Worm (Caenorhabditis elegans) whole organism, early embryonic: ENCODE measurements around the gene F56D1.1.

Experiments
- B0310.2 ChIP-seq: sonication (generic microtip); optimal IDR thresholded peaks from 2 replicates; lab custom pipeline; 2016; ENCODE audit warnings: mild to moderate bottlenecking, missing genetic modification characterization, missing compliant biosample characterization
- F13C5.2 ChIP-seq: sonication (generic microtip); optimal IDR thresholded peaks from 2 replicates; lab custom pipeline; 2017; ENCODE audit warnings: mild to moderate bottlenecking, missing genetic modification characterization, inconsistent platforms, missing compliant biosample characterization
- aly-1 ChIP-seq: sonication (generic microtip); optimal IDR thresholded peaks from 2 replicates; lab custom pipeline; 2016; ENCODE audit warnings: missing genetic modification characterization, missing compliant biosample characterization
- ama-1 ChIP-seq: fragments of 150-350 bp; optimal IDR thresholded peaks from 2 replicates; lab custom pipeline; 2014
- ceh-13 ChIP-seq: fragments of 200-800 bp; sonication (Bioruptor generic); optimal IDR thresholded peaks from 2 replicates; lab custom pipeline; 2018; ENCODE audit warnings: mild to moderate bottlenecking, missing genetic modification characterization, missing compliant biosample characterization
- ceh-36 ChIP-seq: sonication (generic microtip); optimal IDR thresholded peaks from 2 replicates; lab custom pipeline; 2016; ENCODE audit warnings: missing genetic modification characterization, inconsistent platforms, missing compliant biosample characterization
- ets-7 ChIP-seq: sonication (generic microtip); optimal IDR thresholded peaks from 2 replicates; lab custom pipeline; 2016; ENCODE audit warnings: missing genotype, missing genetic modification characterization, missing compliant biosample characterization
- flt-1 ChIP-seq: fragments of 200-800 bp; sonication (Bioruptor generic); IDR thresholded peaks from 2 replicates; pipeline ENCODE4 v1.3.6; 2022; ENCODE audit warnings: missing genetic modification characterization, missing compliant biosample characterization
- hmbx-1 ChIP-seq: sonication (generic microtip); optimal IDR thresholded peaks from 2 replicates; lab custom pipeline; 2016; ENCODE audit warnings: mild to moderate bottlenecking, missing genetic modification characterization, missing compliant biosample characterization
- hmg-4 ChIP-seq: fragments of 200-800 bp; sonication (Bioruptor generic); optimal IDR thresholded peaks from 2 replicates; lab custom pipeline; 2018; ENCODE audit warnings: mild to moderate bottlenecking, missing genetic modification characterization, missing compliant biosample characterization
- hnd-1 ChIP-seq: sonication (generic microtip); optimal IDR thresholded peaks from 2 replicates; lab custom pipeline; 2016; ENCODE audit warnings: missing genetic modification characterization, missing compliant biosample characterization
- pes-1 ChIP-seq: fragments of 200-800 bp; sonication (Bioruptor generic); IDR thresholded peaks from 2 replicates; pipeline ENCODE4 v1.3.6; 2022; ENCODE audit warnings: missing genetic modification reagents, missing genetic modification characterization, missing compliant biosample characterization
- scrt-1 ChIP-seq: fragments of 200-800 bp; sonication (Bioruptor generic); IDR thresholded peaks from 2 replicates; pipeline ENCODE4 v1.3.6; 2022; ENCODE audit warnings: missing genetic modification characterization, missing compliant biosample characterization
- sea-1 ChIP-seq: fragments of 200-800 bp; sonication (Bioruptor generic); conservative IDR thresholded peaks from 2 replicates; pipeline ENCODE4 v1.3.6; 2022; ENCODE audit warnings: missing genetic modification characterization, missing compliant biosample characterization
- tbx-11 ChIP-seq: fragments of 200-800 bp; sonication (Bioruptor generic); IDR thresholded peaks from 2 replicates; pipeline ENCODE4 v1.3.6; 2022; ENCODE audit warnings: missing genetic modification characterization, missing compliant biosample characterization
- tbx-37 ChIP-seq: fragments of 200-800 bp; sonication (Bioruptor generic); conservative IDR thresholded peaks from 2 replicates; pipeline ENCODE4 v1.3.6; 2022; ENCODE audit warnings: missing genetic modification reagents, missing genetic modification characterization, missing compliant biosample characterization
- tra-4 ChIP-seq: sonication (generic microtip); optimal IDR thresholded peaks from 2 replicates; lab custom pipeline; 2017; ENCODE audit warnings: missing genetic modification characterization, missing compliant biosample characterization

The F56D1.1 gene

ce11 chrII:5474946-5475345 lies 3.5 kb upstream of the F56D1.1 start, which contains the start of gene ilcr-2:
Gene ilcr-2, plus strand, starts transcription at chrII:5475246.
- TF ChIP-seq B0310.2 (tag; lab: Kevin White, UChicago) (no peak), tbx-11 (no peak), ama-1 (lab: Kevin White, UChicago) (no peak), ets-7 (tag; lab: Kevin White, UChicago) (no peak), tbx-37 (GFP tag; lab: Robert Waterston, UW) (no peak), hmg-4 (GFP tag; lab: Kevin White, UChicago) (no peak), ceh-36 (tag; lab: Kevin White, UChicago) (no peak), hmbx-1 (tag; lab: Kevin White, UChicago) (no peak), sea-1 (GFP tag; lab: Robert Waterston, UW) (no peak), ceh-13 (GFP tag; lab: Kevin White, UChicago) (no peak), pes-1 (GFP tag; lab: Robert Waterston, UW) (no peak), hnd-1 (tag; lab: Kevin White, UChicago) (no peak), flt-1 (GFP tag; lab: Robert Waterston, UW) (no peak), scrt-1 (GFP tag; lab: Robert Waterston, UW) (no peak)

- TF ChIP-seq sea-1 (GFP tag; lab: Robert Waterston, UW), result no peak
Measured at ce11 chrII:5481982-5482381, 3.6 kb downstream of the F56D1.1 start, which contains the start of gene cal-8. Gene cal-8, minus strand, starts transcription at chrII:5482041.

- no peak for TF ChIP-seq hmg-4 (GFP tag; lab: Kevin White, UChicago)
- TF ChIP-seq sea-1 (GFP tag; lab: Robert Waterston, UW), result no peak
- no peak for TF ChIP-seq tbx-11
- no peak for TF ChIP-seq hnd-1 (tag; lab: Kevin White, UChicago)
Measured at ce11 chrII:5487844-5488243, 9.4 kb downstream of the F56D1.1 start, which contains the start of gene nep-5. Gene nep-5, plus strand, starts transcription at chrII:5488144.

- TF ChIP-seq pes-1 (GFP tag; lab: Robert Waterston, UW), result no peak
Measured at ce11 chrII:5494405-5494804, 16.0 kb downstream of the F56D1.1 start, which contains the start of gene F12A10.6. Gene F12A10.6, minus strand, starts transcription at chrII:5494505.

- TF ChIP-seq B0310.2 (tag; lab: Kevin White, UChicago) (no peak), ama-1 (lab: Kevin White, UChicago) (no peak)
Measured at ce11 chrII:5496375-5496774, 18.0 kb downstream of the F56D1.1 start, which contains the start of gene F12A10.1. Gene F12A10.1, plus strand, starts transcription at chrII:5496540.

ce11 chrII:5497541-5497940 lies 19.1 kb downstream of the F56D1.1 start:
- no peak for TF ChIP-seq aly-1 (tag; lab: Kevin White, UChicago)
- TF ChIP-seq hmg-4 (GFP tag; lab: Kevin White, UChicago), result no peak
- TF ChIP-seq hnd-1 (tag; lab: Kevin White, UChicago), result no peak
- no peak for TF ChIP-seq scrt-1 (GFP tag; lab: Robert Waterston, UW)
- TF ChIP-seq hmbx-1 (tag; lab: Kevin White, UChicago), result no peak
- no peak for TF ChIP-seq flt-1 (GFP tag; lab: Robert Waterston, UW)
- TF ChIP-seq pes-1 (GFP tag; lab: Robert Waterston, UW), result no peak
- TF ChIP-seq ceh-13 (GFP tag; lab: Kevin White, UChicago), result no peak
- TF ChIP-seq ceh-36 (tag; lab: Kevin White, UChicago), result no peak
- no peak for TF ChIP-seq tra-4 (tag; lab: Kevin White, UChicago)
- TF ChIP-seq F13C5.2 (tag; lab: Kevin White, UChicago), result no peak
- no peak for TF ChIP-seq tbx-11
- TF ChIP-seq B0310.2 (tag; lab: Kevin White, UChicago), result no peak

- no peak for TF ChIP-seq ceh-36 (tag; lab: Kevin White, UChicago)
- TF ChIP-seq hmbx-1 (tag; lab: Kevin White, UChicago), result no peak
- no peak for TF ChIP-seq tbx-37 (GFP tag; lab: Robert Waterston, UW)
- no peak for TF ChIP-seq B0310.2 (tag; lab: Kevin White, UChicago)
- no peak for TF ChIP-seq ets-7 (tag; lab: Kevin White, UChicago)
- TF ChIP-seq hnd-1 (tag; lab: Kevin White, UChicago), result no peak
- TF ChIP-seq sea-1 (GFP tag; lab: Robert Waterston, UW), result no peak
- TF ChIP-seq tra-4 (tag; lab: Kevin White, UChicago), result no peak
- TF ChIP-seq aly-1 (tag; lab: Kevin White, UChicago), result no peak
- no peak for TF ChIP-seq ama-1 (lab: Kevin White, UChicago)
- TF ChIP-seq hmg-4 (GFP tag; lab: Kevin White, UChicago), result no peak
- TF ChIP-seq ceh-13 (GFP tag; lab: Kevin White, UChicago), result no peak
- TF ChIP-seq scrt-1 (GFP tag; lab: Robert Waterston, UW), result no peak
- no peak for TF ChIP-seq flt-1 (GFP tag; lab: Robert Waterston, UW)
- TF ChIP-seq pes-1 (GFP tag; lab: Robert Waterston, UW), result no peak
- no peak for TF ChIP-seq F13C5.2 (tag; lab: Kevin White, UChicago)
Measured at ce11 chrII:5498156-5498739, 19.8 kb downstream of the F56D1.1 start, which contains the start of the genes suex-1 and F12A10.9. Gene suex-1, minus strand, starts transcription at chrII:5498256. Gene F12A10.9, plus strand, starts transcription at chrII:5498689.

- TF ChIP-seq B0310.2 (tag; lab: Kevin White, UChicago) (no peak), hmg-4 (GFP tag; lab: Kevin White, UChicago) (no peak), aly-1 (tag; lab: Kevin White, UChicago) (no peak), scrt-1 (GFP tag; lab: Robert Waterston, UW) (no peak), ets-7 (tag; lab: Kevin White, UChicago) (no peak), hnd-1 (tag; lab: Kevin White, UChicago) (no peak), flt-1 (GFP tag; lab: Robert Waterston, UW) (no peak), sea-1 (GFP tag; lab: Robert Waterston, UW) (no peak), pes-1 (GFP tag; lab: Robert Waterston, UW) (no peak), F13C5.2 (tag; lab: Kevin White, UChicago) (no peak), ceh-13 (GFP tag; lab: Kevin White, UChicago) (no peak), hmbx-1 (tag; lab: Kevin White, UChicago) (no peak), tra-4 (tag; lab: Kevin White, UChicago) (no peak), ceh-36 (tag; lab: Kevin White, UChicago) (no peak), tbx-37 (GFP tag; lab: Robert Waterston, UW) (no peak), tbx-11 (no peak), ama-1 (lab: Kevin White, UChicago) (no peak)
Measured at ce11 chrII:5500470-5500869, 22.1 kb downstream of the F56D1.1 start, which contains the start of gene fzy-1. Gene fzy-1, plus strand, starts transcription at chrII:5500770.
